Worm (Caenorhabditis elegans): ENCODE results near the gene R05A10.6.

DNA sequence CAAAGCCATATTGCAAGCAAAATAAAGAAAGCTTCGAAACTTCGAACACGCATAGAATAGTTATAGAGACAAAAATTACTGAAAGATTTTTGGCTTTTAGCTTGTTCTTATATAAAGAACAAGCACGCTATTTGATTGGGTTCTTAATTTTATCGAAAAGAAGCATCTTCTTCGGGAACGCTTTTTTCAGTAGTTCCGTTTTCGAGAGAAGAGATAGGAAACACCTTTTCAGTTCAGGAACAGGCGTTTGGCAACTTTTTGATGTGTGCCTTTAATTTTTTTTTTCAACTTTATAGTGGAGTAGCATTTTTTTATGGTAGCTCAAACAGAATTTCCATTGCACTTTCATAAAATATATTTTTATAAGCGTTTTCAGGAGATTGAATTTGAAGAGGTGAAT lies 2.8 kb upstream of the R05A10.6 start, which contains the start of gene R05A10.7:
- TF ChIP-seq tbx-11 (GFP tag; IDR thresholded peaks at IDR 0.05) = no peak
- TF ChIP-seq ama-1 (optimal IDR thresholded peaks at IDR 0.05) = no peak
- no peak for TF ChIP-seq ceh-36 (tag; optimal IDR thresholded peaks at IDR 0.05)
- no peak for TF ChIP-seq F13C5.2 (tag; optimal IDR thresholded peaks at IDR 0.05)
- TF ChIP-seq B0310.2 (tag; optimal IDR thresholded peaks at IDR 0.05) = no peak
- TF ChIP-seq hmg-4 (GFP tag; optimal IDR thresholded peaks at IDR 0.05) = no peak
- no peak for TF ChIP-seq tra-4 (tag; optimal IDR thresholded peaks at IDR 0.05)
- no peak for TF ChIP-seq flt-1 (GFP tag; IDR thresholded peaks at IDR 0.05)
- TF ChIP-seq pes-1 (GFP tag; IDR thresholded peaks at IDR 0.05) = no peak

Data from whole organism, early embryonic.